Fruit fly (Drosophila melanogaster) whole organism, embryonic: Measurements from ENCODE around the gene CG32984.

Experiments
- Bgb ChIP-seq: fragments of 200-800 bp; sonication (Bioruptor generic); IDR thresholded peaks from 2 replicates; pipeline ENCODE4 v1.3.6; 2022; ENCODE audit warnings: missing biosample characterization, missing genetic modification characterization; ENCODE audit not compliant: partially characterized antibody
- CG10209 ChIP-seq: fragments of 200-800 bp; sonication (Bioruptor generic); optimal IDR thresholded peaks from 3 replicates; lab custom pipeline; 2017; ENCODE audit warnings: missing biosample characterization, mild to moderate bottlenecking, missing genetic modification characterization, missing genetic modification reagents
- CG10267 ChIP-seq: fragments of 200-800 bp; sonication (Bioruptor generic); optimal IDR thresholded peaks from 2 replicates; lab custom pipeline; 2018; ENCODE audit warnings: missing biosample characterization, mild to moderate bottlenecking, missing genetic modification characterization, moderate library complexity
- CG10274 ChIP-seq: fragments of 200-800 bp; sonication (Bioruptor generic); optimal IDR thresholded peaks from 3 replicates; lab custom pipeline; 2017; ENCODE audit warnings: missing biosample characterization, mild to moderate bottlenecking, missing genetic modification characterization
- CG10959 ChIP-seq: fragments of 200-800 bp; sonication (Bioruptor generic); IDR thresholded peaks from 2 replicates; pipeline ENCODE4 v1.3.6; 2022; ENCODE audit warnings: missing biosample characterization, missing genetic modification characterization
- CG13123 ChIP-seq: fragments of 200-800 bp; sonication (Bioruptor generic); optimal IDR thresholded peaks from 2 replicates; lab custom pipeline; 2016; ENCODE audit warnings: missing biosample characterization, missing genetic modification characterization
- CG13894 ChIP-seq: fragments of 200-800 bp; sonication (Bioruptor generic); optimal IDR thresholded peaks from 3 replicates; lab custom pipeline; 2018; ENCODE audit warnings: missing biosample characterization, mild to moderate bottlenecking, missing genetic modification characterization, moderate library complexity
- CG1529 ChIP-seq: fragments of 200-800 bp; sonication (Bioruptor generic); optimal IDR thresholded peaks from 3 replicates; lab custom pipeline; 2018; ENCODE audit warnings: missing biosample characterization, missing genetic modification characterization
- CG15601 ChIP-seq: fragments of 200-800 bp; sonication (Bioruptor generic); optimal IDR thresholded peaks from 3 replicates; lab custom pipeline; 2019; ENCODE audit warnings: missing biosample characterization, mild to moderate bottlenecking, missing genetic modification characterization, moderate library complexity
- CG16779 ChIP-seq: fragments of 200-800 bp; sonication (Bioruptor generic); IDR thresholded peaks from 2 replicates; pipeline ENCODE4 v1.3.6; 2022; ENCODE audit warnings: missing biosample characterization, missing genetic modification characterization
- CG17361 ChIP-seq: fragments of 200-800 bp; sonication (Bioruptor generic); IDR thresholded peaks from 3 replicates; pipeline ENCODE4 v1.3.6; 2022; ENCODE audit warnings: missing biosample characterization, missing genetic modification characterization
- CG1792 ChIP-seq: fragments of 200-800 bp; sonication (Bioruptor generic); optimal IDR thresholded peaks from 2 replicates; lab custom pipeline; 2016; ENCODE audit warnings: missing biosample characterization, missing genetic modification characterization
- CG18262 ChIP-seq: fragments of 200-800 bp; optimal IDR thresholded peaks from 3 replicates; lab custom pipeline; 2019; ENCODE audit warnings: missing biosample characterization, mild to moderate bottlenecking, missing genetic modification characterization, moderate library complexity
- CG2129 ChIP-seq: fragments of 200-800 bp; sonication (Bioruptor generic); IDR thresholded peaks from 2 replicates; pipeline ENCODE4 v1.3.6; 2022; ENCODE audit warnings: missing biosample characterization, missing genetic modification characterization; ENCODE audit not compliant: partially characterized antibody
- CG3163 ChIP-seq: fragments of 200-800 bp; sonication (Bioruptor generic); optimal IDR thresholded peaks from 3 replicates; lab custom pipeline; 2016; ENCODE audit warnings: missing biosample characterization, missing genetic modification characterization
- CG4617 ChIP-seq: fragments of 200-800 bp; sonication (Bioruptor generic); optimal IDR thresholded peaks from 3 replicates; lab custom pipeline; 2016; ENCODE audit warnings: missing biosample characterization, missing genetic modification characterization, borderline replicate concordance
- CG6175 ChIP-seq: fragments of 200-800 bp; sonication (Bioruptor generic); IDR thresholded peaks from 3 replicates; pipeline ENCODE4 v1.3.6; 2022; ENCODE audit warnings: missing biosample characterization, missing genetic modification characterization
- CG6654 ChIP-seq: fragments of 200-800 bp; sonication (Bioruptor generic); optimal IDR thresholded peaks from 2 replicates; lab custom pipeline; 2017; ENCODE audit warnings: missing biosample characterization, mild to moderate bottlenecking, missing genetic modification characterization
- CG7271 ChIP-seq: fragments of 200-800 bp; sonication (Bioruptor generic); optimal IDR thresholded peaks from 2 replicates; lab custom pipeline; 2018; ENCODE audit warnings: missing biosample characterization, mild to moderate bottlenecking, missing genetic modification characterization, moderate library complexity
- CG8290 ChIP-seq, 3 experiments: fragments of 200-800 bp; sonication (Bioruptor generic); optimal IDR thresholded peaks; 2 replicates each; lab custom pipeline; 2016 to 2019; ENCODE audit warnings: missing biosample characterization in 3 of 3, missing genetic modification characterization in 3 of 3, mild to moderate bottlenecking in 2 of 3, moderate library complexity in 1 of 3
- CG8388 ChIP-seq: fragments of 200-800 bp; sonication (Bioruptor generic); optimal IDR thresholded peaks from 2 replicates; lab custom pipeline; 2019; ENCODE audit warnings: missing biosample characterization, mild to moderate bottlenecking, missing genetic modification characterization, moderate library complexity
- CG8765 ChIP-seq: fragments of 200-800 bp; sonication (Bioruptor generic); IDR thresholded peaks from 2 replicates; pipeline ENCODE4 v1.3.6; 2022; ENCODE audit warnings: missing biosample characterization, missing genetic modification characterization
- CG9727 ChIP-seq: fragments of 200-800 bp; sonication (Bioruptor generic); optimal IDR thresholded peaks from 3 replicates; lab custom pipeline; 2017; ENCODE audit warnings: missing biosample characterization, mild to moderate bottlenecking, missing genetic modification characterization
- D ChIP-seq, 2 experiments: fragments of 200-800 bp in 1 of 2; fragments of >200 bp in 1 of 2; sonication (Bioruptor generic) in 1 of 2; optimal IDR thresholded peaks; 2 replicates in 1 of 2; 3 replicates in 1 of 2; lab custom pipeline; 2017; ENCODE audit warnings: mild to moderate bottlenecking in 1 of 2, missing biosample characterization in 1 of 2, missing genetic modification characterization in 1 of 2, missing genetic modification reagents in 1 of 2
- Dbx ChIP-seq: fragments of 200-800 bp; sonication (Bioruptor generic); IDR thresholded peaks from 3 replicates; pipeline ENCODE4 v1.3.6; 2022; ENCODE audit warnings: missing biosample characterization, missing genetic modification characterization
- E2f1 ChIP-seq: fragments of 200-800 bp; sonication (Bioruptor generic); IDR thresholded peaks from 2 replicates; pipeline ENCODE4 v1.3.6; 2022; ENCODE audit warnings: missing biosample characterization, missing genetic modification characterization
- Gsc ChIP-seq: fragments of 200-800 bp; sonication (Bioruptor generic); IDR thresholded peaks from 2 replicates; pipeline ENCODE4 v1.3.6; 2022; ENCODE audit warnings: missing biosample characterization, missing genetic modification characterization
- Hr3 ChIP-seq: fragments of 200-800 bp; sonication (Bioruptor generic); optimal IDR thresholded peaks from 3 replicates; lab custom pipeline; 2016; ENCODE audit warnings: missing biosample characterization, missing genetic modification characterization
- Hr78 ChIP-seq, 2 experiments: fragments of 200-800 bp in 1 of 2; fragments of >200 bp in 1 of 2; sonication (Bioruptor generic) in 1 of 2; optimal IDR thresholded peaks; 2 replicates each; lab custom pipeline; 2017 to 2019; ENCODE audit warnings: missing biosample characterization in 2 of 2, missing genetic modification characterization in 2 of 2, mild to moderate bottlenecking in 1 of 2, moderate library complexity in 1 of 2
- MTF-1 ChIP-seq: fragments of 200-800 bp; sonication (Bioruptor generic); optimal IDR thresholded peaks from 2 replicates; lab custom pipeline; 2018; ENCODE audit warnings: missing biosample characterization, mild to moderate bottlenecking, missing genetic modification characterization, borderline replicate concordance
- NC2α ChIP-seq: fragments of 200-800 bp; sonication (Bioruptor generic); optimal IDR thresholded peaks from 2 replicates; lab custom pipeline; 2016; ENCODE audit warnings: missing biosample characterization, missing genetic modification characterization
- Neu2 ChIP-seq: fragments of 200-800 bp; sonication (Bioruptor generic); optimal IDR thresholded peaks from 3 replicates; lab custom pipeline; 2016; ENCODE audit warnings: missing biosample characterization, missing genetic modification characterization, borderline replicate concordance
- abd-A ChIP-seq: fragments of 200-800 bp; sonication (Bioruptor generic); optimal IDR thresholded peaks from 3 replicates; lab custom pipeline; 2019; ENCODE audit warnings: missing biosample characterization, mild to moderate bottlenecking, missing genetic modification characterization, moderate library complexity
- dimm ChIP-seq: fragments of 200-800 bp; sonication (Bioruptor generic); IDR thresholded peaks from 2 replicates; pipeline ENCODE4 v1.3.6; 2022; ENCODE audit warnings: missing biosample characterization, missing genetic modification characterization
- ewg ChIP-seq: fragments of 200-800 bp; sonication (Bioruptor generic); optimal IDR thresholded peaks from 3 replicates; lab custom pipeline; 2017; ENCODE audit warnings: mild to moderate bottlenecking, missing biosample characterization, missing genetic modification reagents, missing genetic modification characterization
- gro ChIP-seq: fragments of 200-800 bp; sonication (Bioruptor generic); optimal IDR thresholded peaks from 2 replicates; lab custom pipeline; 2016; ENCODE audit warnings: missing biosample characterization, missing genetic modification characterization
- hbn ChIP-seq: fragments of 200-800 bp; sonication (Bioruptor generic); IDR thresholded peaks from 2 replicates; pipeline ENCODE4 v1.3.6; 2022; ENCODE audit warnings: missing biosample characterization, missing genetic modification characterization; ENCODE audit not compliant: partially characterized antibody
- lab ChIP-seq: fragments of 200-800 bp; sonication (Bioruptor generic); optimal IDR thresholded peaks from 3 replicates; lab custom pipeline; 2017; ENCODE audit warnings: missing biosample characterization, missing genetic modification characterization, mild to moderate bottlenecking, moderate library complexity, missing genetic modification reagents
- luna ChIP-seq: fragments of 200-800 bp; sonication (Bioruptor generic); optimal IDR thresholded peaks from 2 replicates; lab custom pipeline; 2016; ENCODE audit warnings: missing biosample characterization, missing genetic modification characterization
- otp ChIP-seq: fragments of 200-800 bp; sonication (Bioruptor generic); IDR thresholded peaks from 3 replicates; pipeline ENCODE4, ENCODE4 v1.3.6; 2022; ENCODE audit warnings: missing biosample characterization, missing genetic modification characterization
- pb ChIP-seq: fragments of 200-800 bp; sonication (Bioruptor generic); optimal IDR thresholded peaks from 3 replicates; lab custom pipeline; 2016; ENCODE audit warnings: missing biosample characterization, missing genetic modification characterization
- pita ChIP-seq: fragments of 200-800 bp; sonication (Bioruptor generic); optimal IDR thresholded peaks from 2 replicates; lab custom pipeline; 2017; ENCODE audit warnings: missing biosample characterization, mild to moderate bottlenecking, missing genetic modification characterization
- pros ChIP-seq: fragments of 200-800 bp; sonication (Bioruptor generic); optimal IDR thresholded peaks from 3 replicates; lab custom pipeline; 2019; ENCODE audit warnings: missing biosample characterization, mild to moderate bottlenecking, missing genetic modification characterization, moderate library complexity
- sim ChIP-seq: fragments of 200-800 bp; sonication (Bioruptor generic); IDR thresholded peaks from 2 replicates; pipeline ENCODE4 v1.3.6; 2022; ENCODE audit warnings: missing biosample characterization, missing genetic modification characterization
- sob ChIP-seq: fragments of 200-800 bp; sonication (Bioruptor generic); IDR thresholded peaks from 2 replicates; pipeline ENCODE4 v1.3.6; 2022; ENCODE audit warnings: missing biosample characterization, missing genetic modification characterization
- stc ChIP-seq: fragments of 200-800 bp; sonication (Bioruptor generic); IDR thresholded peaks from 2 replicates; pipeline ENCODE4 v1.3.6; 2022; ENCODE audit warnings: missing biosample characterization, missing genetic modification characterization
- trh ChIP-seq: fragments of 200-800 bp; sonication (Bioruptor generic); optimal IDR thresholded peaks from 2 replicates; lab custom pipeline; 2016; ENCODE audit warnings: missing biosample characterization, missing genetic modification characterization
- vfl ChIP-seq: fragments of 200-800 bp; sonication (Bioruptor generic); optimal IDR thresholded peaks from 2 replicates; lab custom pipeline; 2016; ENCODE audit warnings: missing biosample characterization, missing genetic modification characterization

CG32984 gene

dm6 chr2L:8982584-8983302, 18.0 kb downstream of the CG32984 start (continued):
- TF ChIP-seq Hr3 (GFP tag; lab: Kevin White, UChicago), result peak; percentile 43
- no peak for TF ChIP-seq trh (GFP tag; lab: Kevin White, UChicago)
- no peak for TF ChIP-seq CG6654 (GFP tag; lab: Kevin White, UChicago)
- TF ChIP-seq abd-A (tag; lab: Kevin White, UChicago), result peak; percentile 3
- TF ChIP-seq CG17361 (GFP tag; lab: Robert Waterston, UW), result peak; percentile 63; the same call in 2 of the 3 replicates
- TF ChIP-seq pb, result peak; percentile 27
- TF ChIP-seq Dbx (GFP tag; lab: Robert Waterston, UW), result peak; percentile 31; the same call in 1 of the 3 replicates
- TF ChIP-seq CG9727 (GFP tag; lab: Kevin White, UChicago), result no peak
- TF ChIP-seq CG3163 (GFP tag; lab: Kevin White, UChicago), result no peak
- no peak for TF ChIP-seq CG6175 (GFP tag; lab: Robert Waterston, UW)
- no peak for TF ChIP-seq NC2α (GFP tag; lab: Kevin White, UChicago)
- TF ChIP-seq CG2129 (GFP tag; lab: Robert Waterston, UW), result no peak
- TF ChIP-seq ewg, result no peak
- TF ChIP-seq dimm (GFP tag; lab: Robert Waterston, UW), result no peak
- TF ChIP-seq CG1792 (GFP tag; lab: Kevin White, UChicago), result no peak
- no peak for TF ChIP-seq CG15601 (tag; lab: Kevin White, UChicago)
- TF ChIP-seq pita, result no peak
- TF ChIP-seq D (optimal IDR thresholded peaks at IDR 0.05; lab: Kevin White, UChicago), result no peak
- no peak for TF ChIP-seq D (GFP tag; optimal IDR thresholded peaks at IDR 0.05; lab: Kevin White, UChicago)
- peak; percentile 31 for TF ChIP-seq CG8388 (GFP tag; lab: Kevin White, UChicago)
- TF ChIP-seq CG4617 (GFP tag; lab: Kevin White, UChicago), result no peak
- TF ChIP-seq E2f1 (GFP tag; lab: Robert Waterston, UW), result 0 out of 2 replicates have a peak, but pooled peaks have one; percentile 35
- TF ChIP-seq CG10209 (GFP tag; lab: Kevin White, UChicago), result peak; percentile 59
- no peak for TF ChIP-seq Bgb (GFP tag; lab: Robert Waterston, UW)
- no peak for TF ChIP-seq CG10959 (GFP tag; lab: Robert Waterston, UW)
- peak; percentile 47; the same call in 1 of the 2 replicates for TF ChIP-seq sob (GFP tag; lab: Robert Waterston, UW)
- no peak for TF ChIP-seq CG7271 (tag; lab: Kevin White, UChicago)
- TF ChIP-seq vfl, result no peak
- no peak for TF ChIP-seq sim (GFP tag; lab: Robert Waterston, UW)
- TF ChIP-seq CG13123 (GFP tag; lab: Kevin White, UChicago), result no peak
- peak; percentile 62 for TF ChIP-seq gro (GFP tag; lab: Kevin White, UChicago)
- peak; percentile 2 for TF ChIP-seq CG18262 (tag; lab: Kevin White, UChicago)
- TF ChIP-seq CG10267 (tag; lab: Kevin White, UChicago), result peak; percentile 34
- TF ChIP-seq CG8290 (GFP tag; optimal IDR thresholded peaks at IDR 0.05; lab: Kevin White, UChicago), result no peak
- TF ChIP-seq CG8290 (tag; optimal IDR thresholded peaks at IDR 0.05; lab: Kevin White, UChicago), result no peak
- TF ChIP-seq CG1529, result no peak
- TF ChIP-seq luna, result no peak
- peak; percentile 66 for TF ChIP-seq stc (GFP tag; lab: Robert Waterston, UW)
- no peak for TF ChIP-seq CG10274
- no peak for TF ChIP-seq CG16779 (GFP tag; lab: Robert Waterston, UW)
- TF ChIP-seq Hr78 (GFP tag; optimal IDR thresholded peaks at IDR 0.05; lab: Kevin White, UChicago), result peak in 1 of 2 experiments; percentile 67
- TF ChIP-seq Neu2, result no peak
- TF ChIP-seq CG8765 (GFP tag; lab: Robert Waterston, UW), result no peak
- peak; percentile 74 for TF ChIP-seq lab (GFP tag; lab: Kevin White, UChicago)
- TF ChIP-seq CG13894 (tag; lab: Kevin White, UChicago), result no peak
- TF ChIP-seq pros (GFP tag; lab: Kevin White, UChicago), result no peak
- no peak for TF ChIP-seq hbn (GFP tag; lab: Robert Waterston, UW)
- no peak for TF ChIP-seq Gsc (GFP tag; lab: Robert Waterston, UW)
- TF ChIP-seq MTF-1 (GFP tag; lab: Kevin White, UChicago), result no peak
- no peak for TF ChIP-seq otp (GFP tag; lab: Robert Waterston, UW)
